Worm (Caenorhabditis elegans): ENCODE measurements around the gene R148.7.

The R148.7 gene

ce11 chrIII:3241943-3242342, 43.7 kb upstream of the R148.7 start (continued):
- TF ChIP-seq nhr-120 (GFP tag; IDR thresholded peaks at IDR 0.05): no peak

ce11 chrIII:3241361-3241760, 43.2 kb upstream of the R148.7 start:
- TF ChIP-seq bed-1 (GFP tag; IDR thresholded peaks at IDR 0.05): no peak
- no peak for TF ChIP-seq ztf-3 (GFP tag; optimal IDR thresholded peaks at IDR 0.05)
- no peak for TF ChIP-seq Y53F4B.3 (GFP tag; IDR thresholded peaks at IDR 0.05)
- no peak for TF ChIP-seq K12H6.12 (tag; optimal IDR thresholded peaks at IDR 0.05)
- TF ChIP-seq mel-28 (tag; optimal IDR thresholded peaks at IDR 0.05; ENCODE audit: borderline replicate concordance): no peak
- TF ChIP-seq rec-8 (tag; optimal IDR thresholded peaks at IDR 0.05): no peak
- no peak for TF ChIP-seq F57C9.4 (tag; optimal IDR thresholded peaks at IDR 0.05)
- TF ChIP-seq ets-4 (GFP tag; optimal IDR thresholded peaks at IDR 0.05): no peak
- TF ChIP-seq hlh-12 (tag; optimal IDR thresholded peaks at IDR 0.05): no peak
- no peak for TF ChIP-seq let-526 (GFP tag; IDR thresholded peaks at IDR 0.05)

ce11 chrIII:3240893-3241292, 42.7 kb upstream of the R148.7 start:
- no peak for TF ChIP-seq hrde-1 (tag; optimal IDR thresholded peaks at IDR 0.05; ENCODE audit: borderline replicate concordance)

ce11 chrIII:3232650-3233152, 34.5 kb upstream of the R148.7 start, which contains the start of gene Y53G8AL.1:
Gene Y53G8AL.1, plus strand, starts transcription at chrIII:3233102.
- TF ChIP-seq nhr-27 (tag; optimal IDR thresholded peaks at IDR 0.05) (no peak), lag-1 (GFP tag; IDR thresholded peaks at IDR 0.05) (no peak), ceh-40 (GFP tag; IDR thresholded peaks at IDR 0.05) (no peak), egrh-3 (GFP tag; IDR thresholded peaks at IDR 0.05) (peak; percentile 19; the same call in 1 of the 2 replicates), bed-2 (GFP tag; IDR thresholded peaks at IDR 0.05) (no peak), zfh-2 (GFP tag; conservative IDR thresholded peaks at IDR 0.05) (peak; percentile 74)

ce11 chrIII:3224102-3224501, 25.9 kb upstream of the R148.7 start:
- TF ChIP-seq K11D2.4 (GFP tag; IDR thresholded peaks at IDR 0.05): no peak
- TF ChIP-seq ama-1 (optimal IDR thresholded peaks at IDR 0.05): no peak
- no peak for TF ChIP-seq ama-1 (GFP tag; optimal IDR thresholded peaks at IDR 0.05)
- TF ChIP-seq xnd-1 (tag; optimal IDR thresholded peaks at IDR 0.05): no peak
- TF ChIP-seq gei-17 (GFP tag; optimal IDR thresholded peaks at IDR 0.05): no peak
- no peak for TF ChIP-seq Y53F4B.3 (GFP tag; IDR thresholded peaks at IDR 0.05)
- TF ChIP-seq egrh-3 (GFP tag; IDR thresholded peaks at IDR 0.05): no peak
- TF ChIP-seq bed-1 (GFP tag; IDR thresholded peaks at IDR 0.05): no peak
- no peak for TF ChIP-seq ztf-6 (GFP tag; IDR thresholded peaks at IDR 0.05)
- no peak for TF ChIP-seq dox-1 (GFP tag; IDR thresholded peaks at IDR 0.05)
- TF ChIP-seq F39B2.1 (GFP tag; IDR thresholded peaks at IDR 0.05): no peak
- TF ChIP-seq athp-1 (tag; optimal IDR thresholded peaks at IDR 0.05): no peak
- no peak for TF ChIP-seq ceh-40 (GFP tag; IDR thresholded peaks at IDR 0.05)

- TF ChIP-seq egrh-3 (GFP tag; IDR thresholded peaks at IDR 0.05) (0 out of 2 replicates have a peak, but pooled peaks have one; percentile 17), Y67H2A.10 (GFP tag; conservative IDR thresholded peaks at IDR 0.05) (no peak), Y79H2A.3 (GFP tag; conservative IDR thresholded peaks at IDR 0.05) (no peak), dpff-1 (tag; optimal IDR thresholded peaks at IDR 0.05) (no peak), snpc-1.3 (tag; optimal IDR thresholded peaks at IDR 0.05; ENCODE audit: insufficient read depth) (no peak), sdz-38 (tag; optimal IDR thresholded peaks at IDR 0.05) (no peak), hmg-1.2 (GFP tag; IDR thresholded peaks at IDR 0.05) (peak; percentile 78), bed-1 (GFP tag; IDR thresholded peaks at IDR 0.05) (no peak), ceh-91 (GFP tag; IDR thresholded peaks at IDR 0.05) (no peak)
Measured at ce11 chrIII:3222707-3223106, 24.5 kb upstream of the R148.7 start.
